Worm (Caenorhabditis elegans) whole organism, midembryonic: ENCODE measurements around the gene Y56A3A.6.

Experiments used
- T22C8.4 ChIP-seq: fragments of 200-800 bp; sonication (Bioruptor generic); IDR thresholded peaks from 2 replicates; pipeline ENCODE4 v1.3.6; 2022; ENCODE audit warnings: missing genetic modification characterization, missing compliant biosample characterization
- klf-2 ChIP-seq: fragments of 200-800 bp; sonication (Bioruptor generic); conservative IDR thresholded peaks from 2 replicates; pipeline ENCODE4 v1.3.6; 2022; ENCODE audit warnings: missing genetic modification reagents, missing genetic modification characterization, missing compliant biosample characterization
- ref-1 ChIP-seq: fragments of 200-800 bp; sonication (Bioruptor generic); conservative IDR thresholded peaks from 2 replicates; pipeline ENCODE4 v1.3.6; 2022; ENCODE audit warnings: missing genetic modification reagents, missing genetic modification characterization, missing compliant biosample characterization
- tab-1 ChIP-seq: fragments of 200-800 bp; sonication (Bioruptor generic); IDR thresholded peaks from 2 replicates; pipeline ENCODE4 v1.3.6; 2022; ENCODE audit warnings: missing genetic modification characterization, missing compliant biosample characterization
- ztf-23 ChIP-seq: fragments of 200-800 bp; sonication (Bioruptor generic); IDR thresholded peaks from 2 replicates; pipeline ENCODE4 v1.3.6; 2022; ENCODE audit warnings: missing genetic modification reagents, missing genetic modification characterization, missing compliant biosample characterization

DNA sequence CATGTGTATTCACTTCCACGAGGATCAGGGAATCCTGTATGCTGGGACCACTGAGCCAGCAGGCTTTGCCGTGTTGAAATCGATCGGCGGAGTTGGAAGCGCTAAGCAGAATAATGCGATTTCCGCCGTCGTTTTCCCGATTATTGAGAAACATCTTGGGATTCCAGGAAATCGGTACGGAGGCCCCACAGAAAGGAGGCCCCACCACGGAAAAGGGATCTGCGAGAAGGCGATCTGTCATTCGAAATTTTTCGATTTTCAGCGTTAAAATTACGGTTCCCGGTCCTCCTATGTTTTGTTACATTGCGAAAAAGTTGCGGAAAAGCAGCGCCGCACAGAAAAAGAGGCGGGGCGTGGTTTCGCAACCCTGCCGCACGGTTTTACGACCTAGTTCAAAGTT is 30.3 kb downstream of the Y56A3A.6 start:
- TF ChIP-seq klf-2 (peak; percentile 60; the same call in 1 of the 2 replicates), ref-1 (0 out of 2 replicates have a peak, but pooled peaks have one; percentile 25), ztf-23 (GFP tag; lab: Robert Waterston, UW) (no peak), tab-1 (no peak), T22C8.4 (GFP tag; lab: Robert Waterston, UW) (peak; percentile 34; the same call in 1 of the 2 replicates)
